Fruit fly (Drosophila melanogaster) whole organism, wandering third instar larva: Measurements from ENCODE around the gene UbcE2M.

Source experiments
- Abd-B ChIP-seq: fragments of >200 bp; optimal IDR thresholded peaks from 2 replicates; lab custom pipeline; 2017; ENCODE audit warnings: missing biosample characterization, missing genetic modification characterization
- CrebA ChIP-seq: fragments of 200-800 bp; sonication (Bioruptor generic); optimal IDR thresholded peaks from 2 replicates; lab custom pipeline; 2016; ENCODE audit warnings: missing biosample characterization, mild to moderate bottlenecking, missing genetic modification characterization, borderline replicate concordance
- Dfd ChIP-seq: fragments of >200 bp; optimal IDR thresholded peaks from 2 replicates; lab custom pipeline; 2017; ENCODE audit warnings: missing biosample characterization, missing genetic modification characterization
- Hr78 ChIP-seq: fragments of >200 bp; optimal IDR thresholded peaks from 2 replicates; lab custom pipeline; 2017; ENCODE audit warnings: missing biosample characterization, missing genetic modification characterization
- Jra ChIP-seq: sonication (Bioruptor generic); optimal IDR thresholded peaks from 2 replicates; lab custom pipeline; 2016; ENCODE audit warnings: missing biosample characterization, missing genetic modification characterization
- N ChIP-seq: fragments of >200 bp; optimal IDR thresholded peaks from 2 replicates; lab custom pipeline; 2018; ENCODE audit warnings: missing biosample characterization, missing external identifiers, missing genetic modification characterization
- OdsH ChIP-seq: fragments of 200-800 bp; sonication (Bioruptor generic); optimal IDR thresholded peaks from 2 replicates; lab custom pipeline; 2016; ENCODE audit warnings: missing biosample characterization, mild to moderate bottlenecking, missing genetic modification characterization
- ey ChIP-seq: fragments of 200-800 bp; sonication (Bioruptor generic); optimal IDR thresholded peaks from 2 replicates; lab custom pipeline; 2016; ENCODE audit warnings: missing biosample characterization, missing genetic modification characterization
- foxo ChIP-seq, 2 experiments: fragments of 200-800 bp; sonication (Bioruptor generic); optimal IDR thresholded peaks; 2 replicates in 1 of 2; 3 replicates in 1 of 2; lab custom pipeline; 2016 to 2017; ENCODE audit warnings: missing biosample characterization in 2 of 2, missing genetic modification characterization in 2 of 2
- fru ChIP-seq: fragments of 200-800 bp; sonication (Bioruptor generic); optimal IDR thresholded peaks from 3 replicates; lab custom pipeline; 2016; ENCODE audit warnings: missing biosample characterization, mild to moderate bottlenecking, missing genetic modification characterization

DNA sequence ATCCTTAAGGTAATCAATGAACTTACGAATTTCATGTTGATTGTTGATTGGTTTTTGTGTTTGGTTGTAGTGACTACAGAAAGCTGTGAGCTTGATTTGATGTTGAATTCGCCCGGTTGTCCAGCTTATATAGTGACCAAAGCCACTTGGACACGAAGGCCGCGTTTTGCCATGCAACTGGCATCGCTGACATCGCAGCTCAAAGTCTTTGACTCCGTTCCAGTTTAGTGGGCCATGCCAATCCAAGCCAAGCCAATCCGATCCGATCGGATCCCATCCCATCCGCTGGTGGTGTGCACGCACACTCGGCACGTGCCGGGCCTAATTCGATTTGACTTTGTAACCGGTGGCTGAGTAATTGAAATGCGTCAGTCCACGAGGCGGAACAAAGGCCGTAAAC is 21.1 kb upstream of the UbcE2M start, which contains the start of gene CG13674:
- TF ChIP-seq OdsH (GFP tag; lab: Kevin White, UChicago): no peak
- TF ChIP-seq fru (GFP tag; lab: Kevin White, UChicago): no peak
- no peak for TF ChIP-seq Dfd
- TF ChIP-seq Abd-B (GFP tag; lab: Kevin White, UChicago): no peak
- no peak for TF ChIP-seq N
- no peak for TF ChIP-seq CrebA (GFP tag; lab: Kevin White, UChicago)
- no peak for TF ChIP-seq Jra (GFP tag; lab: Kevin White, UChicago)
- TF ChIP-seq foxo (GFP tag; optimal IDR thresholded peaks at IDR 0.05; lab: Kevin White, UChicago): no peak
- TF ChIP-seq ey (GFP tag; lab: Kevin White, UChicago): no peak
- no peak for TF ChIP-seq Hr78 (GFP tag; lab: Kevin White, UChicago)
